Worm (Caenorhabditis elegans) whole organism, L4 larva: Measurements from ENCODE around the gene ccm-2.

Source experiments
- T20F7.1 ChIP-seq: fragments of 200-800 bp; sonication (Bioruptor generic); optimal IDR thresholded peaks from 2 replicates; lab custom pipeline; 2018; ENCODE audit warnings: mild to moderate bottlenecking, missing genetic modification characterization, missing compliant biosample characterization
- Y105C5A.15 ChIP-seq: fragments of 200-800 bp; sonication (Bioruptor generic); IDR thresholded peaks from 2 replicates; pipeline ENCODE4 v1.3.6; 2022; ENCODE audit warnings: missing genetic modification characterization, missing compliant biosample characterization
- Y48G9A.11 ChIP-seq: fragments of 200-800 bp; sonication (Bioruptor generic); IDR thresholded peaks from 2 replicates; pipeline ENCODE4 v1.3.6; 2022; ENCODE audit warnings: missing genetic modification reagents, missing genetic modification characterization, missing compliant biosample characterization
- ZK337.2 ChIP-seq: fragments of 200-800 bp; sonication (Bioruptor generic); IDR thresholded peaks from 2 replicates; pipeline ENCODE4 v1.3.6; 2022; ENCODE audit warnings: missing genetic modification reagents, missing genetic modification characterization, missing compliant biosample characterization
- aha-1 ChIP-seq: fragments of 150-350 bp; peaks from one replicate; lab custom pipeline; 2014; ENCODE audit warnings: missing biosample characterization, missing genetic modification characterization
- ama-1 ChIP-seq: fragments of 150-350 bp; optimal IDR thresholded peaks from 2 replicates; lab custom pipeline; 2014; ENCODE audit warnings: inconsistent platforms, mixed read lengths
- ceh-28 ChIP-seq: fragments of 150-350 bp; optimal IDR thresholded peaks from 2 replicates; lab custom pipeline; 2014; ENCODE audit warnings: missing biosample characterization, missing genetic modification reagents, missing genetic modification characterization
- ceh-44 ChIP-seq: fragments of 200-800 bp; sonication (Bioruptor generic); IDR thresholded peaks from 2 replicates; pipeline ENCODE4 v1.3.6; 2022; ENCODE audit warnings: missing genetic modification reagents, missing genetic modification characterization, missing compliant biosample characterization
- dmd-6 ChIP-seq: fragments of 200-800 bp; sonication (Bioruptor generic); IDR thresholded peaks from 2 replicates; pipeline ENCODE4 v1.3.6; 2022; ENCODE audit warnings: missing genetic modification reagents, missing genetic modification characterization, missing compliant biosample characterization
- duxl-1 ChIP-seq: sonication (generic microtip); optimal IDR thresholded peaks from 2 replicates; lab custom pipeline; 2016; ENCODE audit warnings: mild to moderate bottlenecking, missing genetic modification characterization, moderate library complexity, missing compliant biosample characterization; ENCODE audit not compliant: poor library complexity
- dve-1 ChIP-seq: sonication (generic microtip); optimal IDR thresholded peaks from 2 replicates; lab custom pipeline; 2017; ENCODE audit warnings: antibody characterized with exemption, mild to moderate bottlenecking, missing genetic modification characterization, missing compliant biosample characterization; ENCODE audit not compliant: insufficient read depth
- egl-43 ChIP-seq: fragments of 200-800 bp; sonication (Bioruptor generic); IDR thresholded peaks from 2 replicates; pipeline ENCODE4 v1.3.6; 2022; ENCODE audit warnings: missing genetic modification reagents, missing genetic modification characterization, missing compliant biosample characterization
- fos-1 ChIP-seq: fragments of 150-350 bp; optimal IDR thresholded peaks from 2 replicates; lab custom pipeline; 2014; ENCODE audit warnings: missing biosample characterization, missing genetic modification characterization
- mdl-1 ChIP-seq, 2 experiments: fragments of 150-350 bp in 1 of 2; sonication (generic microtip) in 1 of 2; optimal IDR thresholded peaks; 2 replicates each; lab custom pipeline; 2014 to 2017; ENCODE audit warnings: missing biosample characterization in 2 of 2, missing genetic modification characterization in 2 of 2
- mep-1 ChIP-seq: fragments of 150-350 bp; sonication (generic microtip); optimal IDR thresholded peaks from 3 replicates; lab custom pipeline; 2014; ENCODE audit warnings: missing biosample characterization, missing genetic modification characterization
- mes-2 ChIP-seq: sonication (generic microtip); optimal IDR thresholded peaks from 2 replicates; lab custom pipeline; 2016; ENCODE audit warnings: missing genotype, mild to moderate bottlenecking, missing genetic modification characterization, missing compliant biosample characterization; ENCODE audit not compliant: poor library complexity, severe bottlenecking
- mxl-2 ChIP-seq: fragments of 200-800 bp; sonication (Bioruptor generic); conservative IDR thresholded peaks from 2 replicates; pipeline ENCODE4 v1.3.6; 2022; ENCODE audit warnings: missing genetic modification reagents, missing genetic modification characterization, missing compliant biosample characterization
- nhr-10 ChIP-seq: fragments of 150-350 bp; optimal IDR thresholded peaks from 2 replicates; lab custom pipeline; 2014; ENCODE audit warnings: missing biosample characterization, missing genetic modification characterization
- nhr-102 ChIP-seq: sonication (generic microtip); optimal IDR thresholded peaks from 2 replicates; lab custom pipeline; 2016; ENCODE audit warnings: mild to moderate bottlenecking, missing genetic modification characterization, moderate library complexity, missing compliant biosample characterization
- nhr-11 ChIP-seq: fragments of 150-350 bp; optimal IDR thresholded peaks from 2 replicates; lab custom pipeline; 2014; ENCODE audit warnings: missing biosample characterization, missing genetic modification characterization
- nhr-111 ChIP-seq: fragments of 200-800 bp; sonication (Bioruptor generic); optimal IDR thresholded peaks from 2 replicates; lab custom pipeline; 2018; ENCODE audit warnings: mild to moderate bottlenecking, missing genetic modification characterization, missing compliant biosample characterization
- nhr-237 ChIP-seq: sonication (generic microtip); optimal IDR thresholded peaks from 2 replicates; lab custom pipeline; 2017; ENCODE audit warnings: missing biosample characterization, missing genetic modification characterization
- nhr-25 ChIP-seq: sonication (generic microtip); optimal IDR thresholded peaks from 2 replicates; lab custom pipeline; 2017; ENCODE audit warnings: missing genetic modification characterization, mild to moderate bottlenecking, missing compliant biosample characterization, antibody characterized with exemption, moderate library complexity, borderline replicate concordance; ENCODE audit not compliant: insufficient read depth
- nhr-28 ChIP-seq: fragments of 150-350 bp; optimal IDR thresholded peaks from 2 replicates; lab custom pipeline; 2014; ENCODE audit warnings: missing biosample characterization, missing genetic modification characterization
- nhr-42 ChIP-seq: fragments of 200-800 bp; sonication (Bioruptor generic); IDR thresholded peaks from 2 replicates; pipeline ENCODE4 v1.3.6; 2022; ENCODE audit warnings: missing genetic modification characterization, missing compliant biosample characterization
- saeg-2 ChIP-seq: fragments of 200-800 bp; sonication (Bioruptor generic); IDR thresholded peaks from 2 replicates; pipeline ENCODE4 v1.3.6; 2022; ENCODE audit warnings: missing genetic modification reagents, missing genetic modification characterization, missing compliant biosample characterization
- sdz-12 ChIP-seq: fragments of 200-800 bp; sonication (Bioruptor generic); optimal IDR thresholded peaks from 2 replicates; lab custom pipeline; 2018; ENCODE audit warnings: mild to moderate bottlenecking, missing genetic modification characterization, missing compliant biosample characterization
- set-16 ChIP-seq: fragments of 200-800 bp; sonication (Bioruptor generic); IDR thresholded peaks from 2 replicates; pipeline ENCODE4 v1.3.6; 2022; ENCODE audit warnings: missing genetic modification reagents, missing genetic modification characterization, missing compliant biosample characterization
- snpc-1.2 ChIP-seq: fragments of 200-800 bp; sonication (Bioruptor generic); IDR thresholded peaks from 2 replicates; pipeline ENCODE4 v1.3.6; 2022; ENCODE audit warnings: missing genetic modification reagents, missing genetic modification characterization, missing compliant biosample characterization
- spr-3 ChIP-seq: fragments of 200-800 bp; sonication (Bioruptor generic); optimal IDR thresholded peaks from 2 replicates; lab custom pipeline; 2018; ENCODE audit warnings: mild to moderate bottlenecking, missing genetic modification characterization, missing compliant biosample characterization
- tag-97 ChIP-seq: fragments of 200-800 bp; sonication (Bioruptor generic); IDR thresholded peaks from 2 replicates; pipeline ENCODE4 v1.3.6; 2022; ENCODE audit warnings: missing genetic modification characterization, missing compliant biosample characterization
- unc-62 ChIP-seq, 3 experiments: fragments of 150-350 bp in 1 of 3; sonication (generic microtip); optimal IDR thresholded peaks in 2 of 3; peaks in 1 of 3; 1 replicate in 1 of 3; 2 replicates in 2 of 3; lab custom pipeline; 2014 to 2017; ENCODE audit warnings: missing biosample characterization in 3 of 3, missing genetic modification characterization in 3 of 3, missing genetic modification reagents in 3 of 3, missing genotype in 1 of 3
- vab-7 ChIP-seq: fragments of 200-800 bp; sonication (Bioruptor generic); IDR thresholded peaks from 2 replicates; pipeline ENCODE4 v1.3.6; 2022; ENCODE audit warnings: missing genetic modification reagents, missing genetic modification characterization, missing compliant biosample characterization
- zip-11 ChIP-seq: fragments of 200-800 bp; sonication (Bioruptor generic); IDR thresholded peaks from 2 replicates; pipeline ENCODE4 v1.3.6; 2022; ENCODE audit warnings: missing genetic modification characterization, missing compliant biosample characterization

ccm-2 gene

DNA sequence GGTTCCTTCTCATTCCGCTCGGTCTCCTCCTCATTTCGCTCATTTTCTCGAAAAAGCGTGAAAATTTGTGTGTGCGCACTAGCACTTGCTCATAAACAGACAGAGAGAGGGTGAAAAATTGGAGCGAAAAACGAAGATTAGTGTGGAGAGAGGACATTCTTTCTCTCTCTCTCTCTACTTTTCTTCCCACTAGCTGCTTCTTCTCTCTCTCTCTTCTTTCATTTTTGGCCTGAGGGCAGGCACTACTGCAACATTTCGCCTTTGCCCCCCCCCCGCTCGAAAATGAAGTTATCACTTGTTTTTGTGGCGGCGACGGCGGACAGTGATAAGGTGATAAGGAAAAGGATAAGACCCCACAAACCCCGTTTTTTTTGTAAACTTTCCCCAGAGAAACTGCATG lies 10.6 kb downstream of the ccm-2 start (continued):
- TF ChIP-seq nhr-102 (tag; lab: Kevin White, UChicago) (no peak), nhr-11 (peak; percentile 9), unc-62 (GFP tag; optimal IDR thresholded peaks at IDR 0.05 in 1 of 2; lab: Kevin White, UChicago) (peak in 1 of 2 experiments; percentile 92), unc-62 (tag; optimal IDR thresholded peaks at IDR 0.05; lab: Kevin White, UChicago) (no peak), nhr-10 (no peak), snpc-1.2 (GFP tag; lab: Robert Waterston, UW) (no peak), Y48G9A.11 (GFP tag; lab: Robert Waterston, UW) (no peak), mep-1 (tag; lab: Kevin White, UChicago) (no peak), ZK337.2 (GFP tag; lab: Robert Waterston, UW) (no peak), fos-1 (tag; lab: Kevin White, UChicago) (no peak), zip-11 (GFP tag; lab: Robert Waterston, UW) (no peak), mdl-1 (tag; optimal IDR thresholded peaks at IDR 0.05; lab: Kevin White, UChicago) (peak in 1 of 2 experiments; percentile 16), nhr-111 (GFP tag; lab: Kevin White, UChicago) (no peak), tag-97 (GFP tag; lab: Robert Waterston, UW) (no peak), dve-1 (tag; lab: Kevin White, UChicago) (peak; percentile 53), nhr-237 (tag; lab: Kevin White, UChicago) (no peak), nhr-42 (GFP tag; lab: Robert Waterston, UW) (no peak), duxl-1 (tag; lab: Kevin White, UChicago) (no peak), spr-3 (GFP tag; lab: Kevin White, UChicago) (no peak)

- no peak for TF ChIP-seq mxl-2 (GFP tag; lab: Robert Waterston, UW)
- TF ChIP-seq aha-1 (tag; lab: Kevin White, UChicago), result peak; percentile 62
- TF ChIP-seq, all 104 proteins: peak for 1
These were observed 12.0 kb downstream of the ccm-2 start for ce11 chrIV:1846451-1846850.

ce11 chrIV:1847912-1848311 lies 13.5 kb downstream of the ccm-2 start, which contains the start of gene egl-4:
Gene egl-4 (plus strand): TSS chrIV:1848071.
- TF ChIP-seq ceh-28 (tag; lab: Kevin White, UChicago), result peak; percentile 25
- peak; percentile 87 for TF ChIP-seq set-16 (GFP tag; lab: Robert Waterston, UW)
- no peak for TF ChIP-seq vab-7 (GFP tag; lab: Robert Waterston, UW)

DNA sequence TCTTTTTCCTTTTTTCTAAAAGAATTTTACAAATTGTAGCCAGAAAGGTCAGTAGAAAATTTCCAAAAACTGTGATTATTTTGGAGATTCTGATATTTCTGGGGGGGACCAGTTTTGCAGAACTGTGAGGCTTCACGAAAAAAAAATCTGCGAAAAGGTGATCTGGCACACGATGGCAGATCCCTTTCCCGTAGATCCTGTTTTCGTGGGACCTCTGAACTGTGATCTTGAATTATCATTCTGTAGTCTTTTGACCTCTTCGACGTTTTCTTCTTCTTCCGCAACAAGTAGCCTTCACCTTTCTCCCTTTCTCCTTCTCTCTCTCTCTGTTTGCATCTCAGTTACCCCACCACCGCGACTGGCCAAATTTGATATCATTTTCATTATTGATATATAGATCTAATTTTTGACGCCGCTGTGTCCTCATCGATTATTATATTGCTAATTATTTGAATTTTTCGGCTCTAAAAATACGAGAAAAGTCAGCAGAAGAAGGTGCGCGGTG lies 19.6 kb downstream of the ccm-2 start:
- TF ChIP-seq ama-1 (lab: Kevin White, UChicago) (no peak), ceh-28 (tag; lab: Kevin White, UChicago) (no peak), nhr-28 (tag; lab: Kevin White, UChicago) (peak; percentile 39), nhr-25 (tag; lab: Kevin White, UChicago) (peak; percentile 7), egl-43 (GFP tag; lab: Robert Waterston, UW) (no peak), Y105C5A.15 (GFP tag; lab: Robert Waterston, UW) (no peak), sdz-12 (no peak), mes-2 (tag; lab: Kevin White, UChicago) (peak; percentile 28), saeg-2 (GFP tag; lab: Robert Waterston, UW) (no peak), dmd-6 (GFP tag; lab: Robert Waterston, UW) (0 out of 2 replicates have a peak, but pooled peaks have one; percentile 17), ceh-44 (GFP tag; lab: Robert Waterston, UW) (no peak), T20F7.1 (GFP tag; lab: Kevin White, UChicago) (no peak)
